Fruit fly (Drosophila melanogaster): ENCODE measurements around the gene stumps.

Gene stumps

DNA sequence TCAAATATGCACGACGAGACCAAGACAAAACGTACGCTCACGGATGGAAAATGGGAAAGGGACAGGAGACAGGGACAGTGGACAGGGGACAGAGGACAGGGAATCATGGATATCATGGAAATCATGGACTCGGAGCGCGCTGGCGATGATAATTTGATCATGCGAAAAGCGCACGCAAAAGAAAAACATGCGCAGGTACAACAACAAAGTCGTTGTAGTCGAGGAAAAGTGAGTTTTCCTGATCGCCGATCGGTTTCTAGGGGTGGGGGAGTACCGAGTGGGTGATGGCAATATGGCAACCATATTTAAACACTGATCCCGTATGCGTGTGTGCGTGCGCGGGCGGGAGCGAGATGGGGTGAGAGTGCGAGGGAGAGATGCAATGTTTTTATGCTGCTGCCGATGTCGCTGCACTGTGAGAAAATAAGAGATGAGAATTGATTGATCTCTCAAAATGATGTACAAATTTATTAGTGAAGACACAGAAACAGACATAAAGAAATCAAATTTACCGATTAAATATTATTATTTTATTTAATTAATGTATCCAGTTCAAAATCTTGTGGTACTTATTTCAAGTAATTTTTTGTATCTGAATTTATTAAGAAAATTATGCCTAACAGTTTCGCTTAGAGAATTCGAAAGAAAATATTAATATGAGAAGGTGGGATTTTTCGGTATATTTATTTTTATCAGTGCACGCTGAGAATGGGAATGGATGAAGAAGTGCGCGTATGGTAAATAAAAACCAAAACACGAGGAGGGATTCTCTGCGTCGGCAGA lies 13.9 kb downstream of the stumps start (continued):
- TF ChIP-seq ss (GFP tag; optimal IDR thresholded peaks at IDR 0.05) = peak; percentile 64 to 66
- peak; percentile 20 for TF ChIP-seq esn (GFP tag; optimal IDR thresholded peaks at IDR 0.05)
- TF ChIP-seq Hr39 (GFP tag; optimal IDR thresholded peaks at IDR 0.05) = no peak
- peak; percentile 48 for TF ChIP-seq fd59A (GFP tag; optimal IDR thresholded peaks at IDR 0.05)
- TF ChIP-seq Blimp-1 (GFP tag; optimal IDR thresholded peaks at IDR 0.05) = no peak
- TF ChIP-seq achi (GFP tag; optimal IDR thresholded peaks at IDR 0.05) = peak; percentile 60
- TF ChIP-seq CG31627 (GFP tag; optimal IDR thresholded peaks at IDR 0.05) = no peak
- TF ChIP-seq CG6276 (GFP tag; optimal IDR thresholded peaks at IDR 0.05) = peak; percentile 44
- no peak for TF ChIP-seq fd85E (GFP tag; optimal IDR thresholded peaks at IDR 0.05)
- TF ChIP-seq Eip93F (GFP tag; optimal IDR thresholded peaks at IDR 0.05) = no peak
- TF ChIP-seq Sox14 (GFP tag; optimal IDR thresholded peaks at IDR 0.05) = peak; percentile 23
- TF ChIP-seq CG11294 (GFP tag; IDR thresholded peaks at IDR 0.05) = no peak
- TF ChIP-seq net (GFP tag; optimal IDR thresholded peaks at IDR 0.05) = peak; percentile 55
- TF ChIP-seq dsx (GFP tag; optimal IDR thresholded peaks at IDR 0.05; ENCODE audit: poor library complexity, severe bottlenecking) = peak; percentile 45
- TF ChIP-seq CG3919 (GFP tag; optimal IDR thresholded peaks at IDR 0.05) = peak; percentile 59
- peak; percentile 0 for TF ChIP-seq topi (GFP tag; optimal IDR thresholded peaks at IDR 0.05)
- TF ChIP-seq CG1621 (tag; optimal IDR thresholded peaks at IDR 0.05) = peak; percentile 45
- TF ChIP-seq CG8632 (GFP tag; optimal IDR thresholded peaks at IDR 0.05) = peak; percentile 37
- no peak for TF ChIP-seq Ets21C (GFP tag; optimal IDR thresholded peaks at IDR 0.05)
- peak; percentile 48 for TF ChIP-seq svp (GFP tag)
- TF ChIP-seq Sox15 (GFP tag; optimal IDR thresholded peaks at IDR 0.05) = no peak
- TF ChIP-seq Eip75B (GFP tag; optimal IDR thresholded peaks at IDR 0.05) = peak; percentile 36
- TF ChIP-seq Eip78C (GFP tag) = peak; percentile 77
- TF ChIP-seq CG32006 (GFP tag; optimal IDR thresholded peaks at IDR 0.05) = peak; percentile 73
- TF ChIP-seq eg (GFP tag; IDR thresholded peaks at IDR 0.05) = peak; percentile 55
- peak; percentile 63 for TF ChIP-seq CG34406 (GFP tag; optimal IDR thresholded peaks at IDR 0.05)
- TF ChIP-seq lz (GFP tag; optimal IDR thresholded peaks at IDR 0.05) = no peak
- TF ChIP-seq CG6792 (GFP tag; optimal IDR thresholded peaks at IDR 0.05) = peak; percentile 56
- peak; percentile 11 for TF ChIP-seq Smox (GFP tag; optimal IDR thresholded peaks at IDR 0.05)
- peak; percentile 62 for TF ChIP-seq spab (GFP tag; optimal IDR thresholded peaks at IDR 0.05)
- no peak for TF ChIP-seq CG8319 (GFP tag; optimal IDR thresholded peaks at IDR 0.05)

DNA sequence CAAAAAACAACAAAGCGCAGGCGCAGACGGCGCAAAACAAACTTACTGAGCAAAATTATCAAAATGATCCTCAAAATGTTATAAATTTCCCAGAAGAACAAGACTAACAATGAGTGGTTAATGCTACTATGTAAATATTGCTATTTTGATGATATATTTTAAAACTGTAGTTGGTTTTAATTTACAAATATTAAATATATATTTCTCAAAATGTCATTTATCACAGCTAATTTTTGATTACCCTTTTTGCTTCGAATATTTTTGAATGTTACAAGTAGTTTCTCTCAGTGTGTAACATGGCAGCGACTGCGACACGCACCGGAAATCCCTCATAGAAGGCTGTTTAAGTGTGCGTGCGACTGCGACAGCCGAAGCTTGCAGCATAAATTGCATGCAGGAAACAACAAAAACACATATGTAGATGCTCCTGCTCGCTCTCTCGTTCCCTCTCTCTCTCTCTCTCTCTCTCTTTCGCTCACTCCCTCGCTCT lies 21.0 kb downstream of the stumps start:
- no peak for TF ChIP-seq Lpt (GFP tag; optimal IDR thresholded peaks at IDR 0.05)
- TF ChIP-seq dac (GFP tag; optimal IDR thresholded peaks at IDR 0.05) = no peak
- TF ChIP-seq CG9139 (GFP tag; optimal IDR thresholded peaks at IDR 0.05) = no peak
- peak; percentile 58 for TF ChIP-seq CG32006 (GFP tag; optimal IDR thresholded peaks at IDR 0.05)
- peak; percentile 66 for TF ChIP-seq CG3032 (tag; optimal IDR thresholded peaks at IDR 0.05)
- no peak for TF ChIP-seq net (GFP tag; optimal IDR thresholded peaks at IDR 0.05)
- TF ChIP-seq Ets96B (tag; optimal IDR thresholded peaks at IDR 0.05) = peak; percentile 61
- TF ChIP-seq lz (GFP tag; optimal IDR thresholded peaks at IDR 0.05) = no peak
- TF ChIP-seq CG1621 (tag; optimal IDR thresholded peaks at IDR 0.05) = peak; percentile 35
- no peak for TF ChIP-seq Sox102F (GFP tag; optimal IDR thresholded peaks at IDR 0.05)
- peak; percentile 42 for TF ChIP-seq dsx (GFP tag; optimal IDR thresholded peaks at IDR 0.05; ENCODE audit: poor library complexity, severe bottlenecking)
- TF ChIP-seq topi (GFP tag; optimal IDR thresholded peaks at IDR 0.05) = peak; percentile 8
- peak; percentile 34 for TF ChIP-seq CG6792 (GFP tag; optimal IDR thresholded peaks at IDR 0.05)
- peak; percentile 13 for TF ChIP-seq CG6276 (GFP tag; optimal IDR thresholded peaks at IDR 0.05)
- TF ChIP-seq CG15336 (GFP tag; IDR thresholded peaks at IDR 0.05) = peak; percentile 30; the same call in 1 of the 2 replicates
- TF ChIP-seq pdm3 (GFP tag; optimal IDR thresholded peaks at IDR 0.05) = peak; percentile 40
- no peak for TF ChIP-seq CG31627 (GFP tag; optimal IDR thresholded peaks at IDR 0.05)
- TF ChIP-seq Eip75B (GFP tag; optimal IDR thresholded peaks at IDR 0.05) = peak; percentile 25
- TF ChIP-seq Blimp-1 (GFP tag; optimal IDR thresholded peaks at IDR 0.05) = no peak
- peak; percentile 54 for TF ChIP-seq CG10669 (GFP tag; optimal IDR thresholded peaks at IDR 0.05)
- TF ChIP-seq OdsH (GFP tag; optimal IDR thresholded peaks at IDR 0.05) = peak; percentile 36
- no peak for TF ChIP-seq Sox14 (GFP tag; optimal IDR thresholded peaks at IDR 0.05)
- no peak for TF ChIP-seq CG11902 (GFP tag; optimal IDR thresholded peaks at IDR 0.05)
- peak; percentile 66 for TF ChIP-seq eg (GFP tag; IDR thresholded peaks at IDR 0.05)
- peak; percentile 79 for TF ChIP-seq Eip78C (GFP tag)
- TF ChIP-seq Hr39 (GFP tag; optimal IDR thresholded peaks at IDR 0.05) = no peak
- TF ChIP-seq achi (GFP tag; optimal IDR thresholded peaks at IDR 0.05) = peak; percentile 44
- no peak for TF ChIP-seq CG6854 (GFP tag; optimal IDR thresholded peaks at IDR 0.05)
- TF ChIP-seq CG8632 (GFP tag; optimal IDR thresholded peaks at IDR 0.05) = no peak
- no peak for TF ChIP-seq CG16779 (tag; optimal IDR thresholded peaks at IDR 0.05)
- TF ChIP-seq Hr4 (GFP tag; optimal IDR thresholded peaks at IDR 0.05) = peak; percentile 34
- TF ChIP-seq CG10631 (GFP tag; optimal IDR thresholded peaks at IDR 0.05) = peak; percentile 55

Data from whole organism, prepupa.